Worm (Caenorhabditis elegans) whole organism, L4 larva: ENCODE results near the gene mlc-6.

ENCODE experiments used
- F10B5.3 ChIP-seq: sonication (generic microtip); optimal IDR thresholded peaks from 2 replicates; lab custom pipeline; 2016; ENCODE audit warnings: mild to moderate bottlenecking, missing genetic modification characterization, missing compliant biosample characterization
- F49E8.2 ChIP-seq: sonication (generic microtip); optimal IDR thresholded peaks from 2 replicates; lab custom pipeline; 2016; ENCODE audit warnings: missing compliant biosample characterization, mild to moderate bottlenecking, missing genetic modification characterization, borderline replicate concordance
- R02D3.7 ChIP-seq: fragments of 150-350 bp; sonication (generic microtip); optimal IDR thresholded peaks from 3 replicates; lab custom pipeline; 2014; ENCODE audit warnings: missing biosample characterization, missing genetic modification characterization
- T20F7.1 ChIP-seq: fragments of 200-800 bp; sonication (Bioruptor generic); optimal IDR thresholded peaks from 2 replicates; lab custom pipeline; 2018; ENCODE audit warnings: mild to moderate bottlenecking, missing genetic modification characterization, missing compliant biosample characterization
- T26A8.4 ChIP-seq: fragments of 200-800 bp; sonication (Bioruptor generic); IDR thresholded peaks from 2 replicates; pipeline ENCODE4 v1.3.6; 2022; ENCODE audit warnings: missing genetic modification characterization, missing compliant biosample characterization
- Y75B8A.6 ChIP-seq: fragments of 200-800 bp; sonication (Bioruptor generic); IDR thresholded peaks from 2 replicates; pipeline ENCODE4 v1.3.6; 2022; ENCODE audit warnings: missing genetic modification reagents, missing genetic modification characterization, missing compliant biosample characterization
- aly-2 ChIP-seq: sonication (generic microtip); optimal IDR thresholded peaks from 2 replicates; lab custom pipeline; 2018; ENCODE audit warnings: missing biosample characterization, missing genetic modification characterization
- ceh-20 ChIP-seq: fragments of 200-800 bp; sonication (Bioruptor generic); IDR thresholded peaks from 2 replicates; pipeline ENCODE4 v1.3.6; 2022; ENCODE audit warnings: missing genetic modification reagents, missing genetic modification characterization, missing compliant biosample characterization
- ceh-28 ChIP-seq: fragments of 150-350 bp; optimal IDR thresholded peaks from 2 replicates; lab custom pipeline; 2014; ENCODE audit warnings: missing biosample characterization, missing genetic modification reagents, missing genetic modification characterization
- ceh-62 ChIP-seq: sonication (generic microtip); optimal IDR thresholded peaks from 2 replicates; lab custom pipeline; 2017; ENCODE audit warnings: missing biosample characterization, missing genetic modification characterization
- cey-2 ChIP-seq: sonication (generic microtip); optimal IDR thresholded peaks from 3 replicates; lab custom pipeline; 2017; ENCODE audit warnings: missing genetic modification characterization, mild to moderate bottlenecking, missing compliant biosample characterization, antibody characterized with exemption, borderline replicate concordance; ENCODE audit not compliant: insufficient read depth
- daf-19 ChIP-seq: fragments of 200-800 bp; sonication (Bioruptor generic); conservative IDR thresholded peaks from 2 replicates; pipeline ENCODE4 v1.3.6; 2022; ENCODE audit warnings: missing genetic modification characterization, missing compliant biosample characterization
- dmd-9 ChIP-seq: fragments of 200-800 bp; sonication (Bioruptor generic); IDR thresholded peaks from 2 replicates; pipeline ENCODE4 v1.3.6; 2022; ENCODE audit warnings: missing genetic modification reagents, missing genetic modification characterization, missing compliant biosample characterization
- duxl-1 ChIP-seq: sonication (generic microtip); optimal IDR thresholded peaks from 2 replicates; lab custom pipeline; 2016; ENCODE audit warnings: mild to moderate bottlenecking, missing genetic modification characterization, moderate library complexity, missing compliant biosample characterization; ENCODE audit not compliant: poor library complexity
- fkh-10 ChIP-seq: fragments of 150-350 bp; optimal IDR thresholded peaks from 2 replicates; lab custom pipeline; 2014; ENCODE audit warnings: missing biosample characterization, missing genetic modification reagents, missing genetic modification characterization
- hmg-1.1 ChIP-seq: fragments of 200-800 bp; sonication (Bioruptor generic); IDR thresholded peaks from 2 replicates; pipeline ENCODE4 v1.3.6; 2022; ENCODE audit warnings: missing genetic modification reagents, missing genetic modification characterization, missing compliant biosample characterization
- lim-7 ChIP-seq: fragments of 200-800 bp; sonication (Bioruptor generic); IDR thresholded peaks from 2 replicates; pipeline ENCODE4 v1.3.6; 2022; ENCODE audit warnings: missing genetic modification characterization, missing compliant biosample characterization
- lin-29 ChIP-seq: fragments of 200-800 bp; sonication (Bioruptor generic); IDR thresholded peaks from 2 replicates; pipeline ENCODE4 v1.3.6; 2022; ENCODE audit warnings: missing genetic modification reagents, missing genetic modification characterization, missing compliant biosample characterization
- madf-9 ChIP-seq: fragments of 200-800 bp; sonication (Bioruptor generic); conservative IDR thresholded peaks from 2 replicates; pipeline ENCODE4 v1.3.6; 2022; ENCODE audit warnings: missing genetic modification reagents, missing genetic modification characterization, missing compliant biosample characterization
- mdt-29 ChIP-seq: fragments of 200-800 bp; sonication (Bioruptor generic); IDR thresholded peaks from 2 replicates; pipeline ENCODE4 v1.3.6; 2022; ENCODE audit warnings: missing genetic modification reagents, missing genetic modification characterization, missing compliant biosample characterization
- mep-1 ChIP-seq: fragments of 150-350 bp; sonication (generic microtip); optimal IDR thresholded peaks from 3 replicates; lab custom pipeline; 2014; ENCODE audit warnings: missing biosample characterization, missing genetic modification characterization
- mes-2 ChIP-seq: sonication (generic microtip); optimal IDR thresholded peaks from 2 replicates; lab custom pipeline; 2016; ENCODE audit warnings: missing genotype, mild to moderate bottlenecking, missing genetic modification characterization, missing compliant biosample characterization; ENCODE audit not compliant: poor library complexity, severe bottlenecking
- mxl-2 ChIP-seq: fragments of 200-800 bp; sonication (Bioruptor generic); conservative IDR thresholded peaks from 2 replicates; pipeline ENCODE4 v1.3.6; 2022; ENCODE audit warnings: missing genetic modification reagents, missing genetic modification characterization, missing compliant biosample characterization
- mxl-3 ChIP-seq: fragments of 200-800 bp; sonication (Bioruptor generic); optimal IDR thresholded peaks from 2 replicates; lab custom pipeline; 2018; ENCODE audit warnings: mild to moderate bottlenecking, missing genetic modification characterization, missing compliant biosample characterization
- nhr-102 ChIP-seq: sonication (generic microtip); optimal IDR thresholded peaks from 2 replicates; lab custom pipeline; 2016; ENCODE audit warnings: mild to moderate bottlenecking, missing genetic modification characterization, moderate library complexity, missing compliant biosample characterization
- nhr-11 ChIP-seq: fragments of 150-350 bp; optimal IDR thresholded peaks from 2 replicates; lab custom pipeline; 2014; ENCODE audit warnings: missing biosample characterization, missing genetic modification characterization
- sdz-12 ChIP-seq: fragments of 200-800 bp; sonication (Bioruptor generic); optimal IDR thresholded peaks from 2 replicates; lab custom pipeline; 2018; ENCODE audit warnings: mild to moderate bottlenecking, missing genetic modification characterization, missing compliant biosample characterization
- skn-1 ChIP-seq: fragments of 150-350 bp; optimal IDR thresholded peaks from 2 replicates; lab custom pipeline; 2014; ENCODE audit warnings: missing biosample characterization, missing genetic modification characterization
- tag-97 ChIP-seq: fragments of 200-800 bp; sonication (Bioruptor generic); IDR thresholded peaks from 2 replicates; pipeline ENCODE4 v1.3.6; 2022; ENCODE audit warnings: missing genetic modification characterization, missing compliant biosample characterization
- unc-130 ChIP-seq: sonication (generic microtip); optimal IDR thresholded peaks from 2 replicates; lab custom pipeline; 2016; ENCODE audit warnings: missing genetic modification reagents, missing genetic modification characterization, missing compliant biosample characterization
- unc-62 ChIP-seq, 3 experiments: fragments of 150-350 bp in 1 of 3; sonication (generic microtip); optimal IDR thresholded peaks in 2 of 3; peaks in 1 of 3; 1 replicate in 1 of 3; 2 replicates in 2 of 3; lab custom pipeline; 2014 to 2017; ENCODE audit warnings: missing biosample characterization in 3 of 3, missing genetic modification characterization in 3 of 3, missing genetic modification reagents in 3 of 3, missing genotype in 1 of 3
- vab-7 ChIP-seq: fragments of 200-800 bp; sonication (Bioruptor generic); IDR thresholded peaks from 2 replicates; pipeline ENCODE4 v1.3.6; 2022; ENCODE audit warnings: missing genetic modification reagents, missing genetic modification characterization, missing compliant biosample characterization
- ztf-11 ChIP-seq: fragments of 150-350 bp; optimal IDR thresholded peaks from 2 replicates; lab custom pipeline; 2014; ENCODE audit warnings: missing biosample characterization, missing genetic modification characterization

Gene mlc-6

DNA sequence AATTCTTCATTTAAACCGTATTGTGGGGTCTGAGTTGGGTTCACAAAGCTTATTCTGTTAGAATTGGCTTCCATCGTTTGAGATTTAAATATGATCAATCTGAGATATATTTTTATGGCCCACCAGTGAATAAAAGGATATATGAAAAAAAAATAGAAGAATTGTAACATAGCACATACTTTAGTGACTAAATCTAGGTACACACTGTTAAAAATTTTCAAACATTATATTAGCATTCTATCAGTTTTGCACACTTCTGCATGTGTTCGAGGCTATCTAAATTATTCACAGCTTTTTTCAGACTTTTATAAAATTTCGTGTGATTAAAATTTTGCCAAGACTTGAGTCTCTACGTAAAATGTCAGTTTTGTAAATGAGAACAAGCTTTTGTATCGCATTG is 35.1 kb upstream of the mlc-6 start, which contains the start of gene E02H4.2:
Gene E02H4.2 (minus strand): TSS at position 101 of the 400 bp plus-strand sequence.
- TF ChIP-seq nhr-11 (tag; lab: Kevin White, UChicago) (no peak), mes-2 (tag; lab: Kevin White, UChicago) (no peak), dmd-9 (GFP tag; lab: Robert Waterston, UW) (no peak), skn-1 (tag; lab: Kevin White, UChicago) (no peak), madf-9 (no peak), sdz-12 (GFP tag; lab: Kevin White, UChicago) (no peak), T26A8.4 (no peak), vab-7 (GFP tag; lab: Robert Waterston, UW) (no peak)
- TF ChIP-seq, all 104 proteins: peak for 0

- TF ChIP-seq fkh-10 (GFP tag; lab: Kevin White, UChicago) = no peak
- TF ChIP-seq, all 104 proteins: peak for 0
These were observed 21.4 kb upstream of the mlc-6 start, which contains the start of gene del-1 for ce11 chrX:14267781-14268180. Gene del-1 (plus strand): TSS chrX:14268081.

DNA sequence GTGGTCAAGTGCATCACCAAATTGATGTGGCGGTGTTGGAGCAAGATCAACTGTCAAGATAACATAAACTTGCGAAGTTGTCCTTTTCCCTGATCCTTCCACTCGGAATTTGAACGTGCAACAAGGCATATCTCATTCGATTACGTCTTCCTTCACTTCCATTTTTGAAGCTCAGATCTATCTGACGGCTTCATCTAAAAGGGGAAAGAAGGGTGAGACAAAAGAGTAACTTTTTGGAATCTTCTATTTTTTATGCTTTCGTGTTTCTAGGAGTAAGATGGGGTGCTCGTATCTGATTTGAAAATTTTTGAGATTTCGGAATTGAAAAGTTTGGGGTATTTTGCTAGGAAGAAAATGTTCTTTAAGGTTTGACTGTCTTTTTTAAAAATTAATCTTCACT is 20.8 kb upstream of the mlc-6 start:
- TF ChIP-seq daf-19 (GFP tag; lab: Robert Waterston, UW) = no peak
- peak in 1 of 2 experiments; percentile 95 for TF ChIP-seq unc-62 (GFP tag; optimal IDR thresholded peaks at IDR 0.05 in 1 of 2; lab: Kevin White, UChicago)
- TF ChIP-seq unc-62 (tag; optimal IDR thresholded peaks at IDR 0.05; lab: Kevin White, UChicago) = no peak

DNA sequence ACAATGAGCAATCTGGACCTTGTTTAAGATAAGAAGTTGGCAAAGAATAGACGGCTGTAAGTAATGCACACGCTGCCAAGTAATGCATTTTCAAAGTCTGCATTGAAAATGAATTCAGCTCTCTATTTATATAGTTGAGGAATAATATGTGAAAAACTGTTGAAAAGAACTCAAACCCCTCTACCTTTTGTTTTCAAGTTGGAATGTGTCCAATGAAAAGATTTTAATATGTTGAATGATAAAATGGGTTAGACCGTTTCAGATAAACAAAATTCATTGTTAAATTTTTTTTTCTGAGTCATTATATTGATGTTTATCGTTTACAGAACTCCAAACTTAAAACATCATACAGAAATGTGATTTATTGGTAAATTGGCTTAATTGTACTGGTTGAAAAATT is 17.1 kb upstream of the mlc-6 start, which contains the start of gene E02H4.8:
Gene E02H4.8 (minus strand): TSS at position 101 of the 400 bp plus-strand sequence.
- no peak for TF ChIP-seq sdz-12 (GFP tag; lab: Kevin White, UChicago)
- peak in 1 of 2 experiments; percentile 41 for TF ChIP-seq unc-62 (GFP tag; optimal IDR thresholded peaks at IDR 0.05 in 1 of 2; lab: Kevin White, UChicago)
- TF ChIP-seq unc-62 (tag; optimal IDR thresholded peaks at IDR 0.05; lab: Kevin White, UChicago) = no peak

DNA sequence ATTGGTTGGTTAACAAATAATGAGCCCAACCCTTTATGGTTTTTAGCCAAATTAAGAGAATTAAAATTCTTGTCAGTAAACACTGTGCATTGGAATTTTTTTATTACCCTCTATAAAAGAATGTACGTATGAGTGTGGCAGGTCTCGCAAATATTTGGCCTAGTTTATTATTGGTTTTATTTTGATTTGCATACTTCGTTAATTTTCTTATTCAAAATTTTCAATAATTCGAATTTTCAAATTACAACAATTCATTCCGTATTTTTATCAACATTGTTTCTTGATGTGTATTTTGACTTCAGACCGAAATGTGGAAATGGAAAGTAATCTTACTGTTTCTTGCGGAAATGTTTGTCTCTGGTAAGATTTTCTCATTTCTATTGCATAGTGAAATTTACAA is 11.2 kb upstream of the mlc-6 start, which contains the start of gene E02H4.4:
Gene E02H4.4 (plus strand): TSS at position 301 of the 400 bp plus-strand sequence.
- TF ChIP-seq duxl-1 (tag; lab: Kevin White, UChicago) = no peak
- TF ChIP-seq ceh-62 = no peak
- TF ChIP-seq lim-7 = no peak
- TF ChIP-seq F49E8.2 (tag; lab: Kevin White, UChicago) = no peak
- no peak for TF ChIP-seq mdt-29
- no peak for TF ChIP-seq tag-97 (GFP tag; lab: Robert Waterston, UW)
- no peak for TF ChIP-seq R02D3.7 (tag; lab: Kevin White, UChicago)
- no peak for TF ChIP-seq ztf-11 (tag; lab: Kevin White, UChicago)
- TF ChIP-seq ceh-20 (GFP tag; lab: Robert Waterston, UW) = no peak
- TF ChIP-seq mxl-2 = no peak
- no peak for TF ChIP-seq unc-130 (GFP tag; lab: Kevin White, UChicago)

ce11 chrX:14255973-14256372 is 9.6 kb upstream of the mlc-6 start, which contains the start of gene E02H4.7:
Gene E02H4.7 (plus strand): TSS chrX:14256273.
- TF ChIP-seq F10B5.3 (no peak), lim-7 (no peak), cey-2 (tag; lab: Kevin White, UChicago) (no peak), T20F7.1 (GFP tag; lab: Kevin White, UChicago) (no peak), madf-9 (no peak), ceh-62 (no peak), unc-130 (GFP tag; lab: Kevin White, UChicago) (no peak), mep-1 (tag; lab: Kevin White, UChicago) (no peak), mdt-29 (no peak), lin-29 (GFP tag; lab: Robert Waterston, UW) (no peak), dmd-9 (GFP tag; lab: Robert Waterston, UW) (no peak), Y75B8A.6 (no peak), ceh-28 (tag; lab: Kevin White, UChicago) (no peak), nhr-102 (tag; lab: Kevin White, UChicago) (no peak), hmg-1.1 (GFP tag; lab: Robert Waterston, UW) (no peak), aly-2 (tag; lab: Kevin White, UChicago) (no peak), mxl-3 (GFP tag; lab: Kevin White, UChicago) (no peak)
